Worm (Caenorhabditis elegans): Measurements from ENCODE around the gene C25F9.9.
A peak's percentile ranks its signal among the peaks of the same experiment; 100 is the strongest.

C25F9.9 gene

DNA sequence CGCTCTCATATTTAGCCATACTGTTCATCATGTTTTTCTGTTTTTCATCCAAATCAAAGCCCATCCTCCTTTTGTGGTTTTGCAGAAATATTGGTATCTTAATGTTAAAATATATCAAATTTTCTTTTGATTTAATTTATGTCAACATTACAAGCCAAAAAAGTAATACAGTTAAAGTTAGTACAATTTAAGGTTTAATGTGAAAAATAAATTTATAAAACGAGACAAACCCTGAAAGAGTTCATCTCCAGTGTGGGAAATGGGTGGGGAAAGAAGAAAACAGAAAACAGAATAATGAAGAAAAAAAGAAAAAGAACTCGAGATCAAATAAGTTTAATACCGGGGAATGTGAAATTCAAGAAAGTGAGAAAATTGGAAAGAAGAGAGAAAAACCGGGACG lies 32.4 kb downstream of the C25F9.9 start, which contains the start of gene M04C3.2:
Gene M04C3.2 (minus strand): TSS at position 101 of the 400 bp plus-strand sequence.
- no peak for TF ChIP-seq set-16 (GFP tag; IDR thresholded peaks at IDR 0.05)
- TF ChIP-seq nhr-28 (tag; optimal IDR thresholded peaks at IDR 0.05): no peak
- no peak for TF ChIP-seq ceh-20 (GFP tag; IDR thresholded peaks at IDR 0.05)
- TF ChIP-seq ctbp-1 (GFP tag; IDR thresholded peaks at IDR 0.05): no peak
- no peak for TF ChIP-seq nhr-25 (tag; optimal IDR thresholded peaks at IDR 0.05; ENCODE audit: borderline replicate concordance, insufficient read depth)
- TF ChIP-seq unc-39 (tag; optimal IDR thresholded peaks at IDR 0.05): no peak
- TF ChIP-seq hmg-1.1 (GFP tag; IDR thresholded peaks at IDR 0.05): no peak
- no peak for TF ChIP-seq dmd-9 (GFP tag; IDR thresholded peaks at IDR 0.05)
- no peak for TF ChIP-seq F44E2.7 (GFP tag; IDR thresholded peaks at IDR 0.05)
- no peak for TF ChIP-seq nhr-11 (tag; optimal IDR thresholded peaks at IDR 0.05)
- TF ChIP-seq unc-130 (GFP tag; optimal IDR thresholded peaks at IDR 0.05): no peak
- TF ChIP-seq snpc-1.2 (GFP tag; IDR thresholded peaks at IDR 0.05): no peak
- TF ChIP-seq saeg-2 (GFP tag; IDR thresholded peaks at IDR 0.05): no peak
- TF ChIP-seq pha-4 (GFP tag; IDR thresholded peaks at IDR 0.05): no peak
- TF ChIP-seq pha-4 (tag; optimal IDR thresholded peaks at IDR 0.05): no peak
- TF ChIP-seq F26F4.8 (GFP tag; conservative IDR thresholded peaks at IDR 0.05): no peak
- no peak for TF ChIP-seq lir-3 (tag; optimal IDR thresholded peaks at IDR 0.05)
- no peak for TF ChIP-seq lsy-2 (tag; optimal IDR thresholded peaks at IDR 0.05)

DNA sequence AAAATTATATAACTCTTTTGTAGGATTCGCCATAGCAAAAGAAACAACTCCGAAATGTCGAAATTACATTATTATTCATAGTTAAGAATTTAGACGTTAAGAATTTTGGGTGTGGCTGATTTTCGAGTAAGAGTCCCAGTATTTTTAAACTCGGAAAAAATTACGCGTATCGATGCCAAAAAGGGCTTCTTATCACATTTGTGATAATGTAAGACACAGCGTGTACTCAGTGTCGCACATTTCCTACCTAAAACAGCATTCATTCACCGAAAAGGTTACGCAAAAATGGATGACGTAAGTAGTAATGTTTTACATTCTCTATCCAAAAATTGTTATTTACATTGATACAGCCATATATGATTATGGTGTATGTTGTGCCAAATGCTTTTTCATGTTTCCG lies 33.1 kb downstream of the C25F9.9 start, which contains the start of gene M04C3.5:
Gene M04C3.5 (plus strand): TSS at position 190 of the 400 bp plus-strand sequence.
- TF ChIP-seq lin-13 (GFP tag; optimal IDR thresholded peaks at IDR 0.05): no peak
- TF ChIP-seq mxl-2 (GFP tag; conservative IDR thresholded peaks at IDR 0.05): no peak
- TF ChIP-seq hlh-11 (tag; optimal IDR thresholded peaks at IDR 0.05): peak; percentile 26
- TF ChIP-seq lin-39 (tag; optimal IDR thresholded peaks at IDR 0.05): no peak
- TF ChIP-seq ceh-20 (GFP tag; IDR thresholded peaks at IDR 0.05): no peak
- TF ChIP-seq ceh-44 (GFP tag; IDR thresholded peaks at IDR 0.05): no peak
- TF ChIP-seq unc-62 (GFP tag; optimal IDR thresholded peaks at IDR 0.05 in 1 of 2): peak in 1 of 2 experiments; percentile 67
- TF ChIP-seq unc-62 (tag; optimal IDR thresholded peaks at IDR 0.05): no peak
- TF ChIP-seq F49E8.2 (tag; optimal IDR thresholded peaks at IDR 0.05; ENCODE audit: borderline replicate concordance): no peak
- no peak for TF ChIP-seq mxl-3 (GFP tag; optimal IDR thresholded peaks at IDR 0.05)
- peak; percentile 48 for TF ChIP-seq aha-1 (tag)
- TF ChIP-seq nhr-42 (GFP tag; IDR thresholded peaks at IDR 0.05): no peak
- no peak for TF ChIP-seq mdt-29 (GFP tag; IDR thresholded peaks at IDR 0.05)
- no peak for TF ChIP-seq lin-38 (GFP tag; IDR thresholded peaks at IDR 0.05)
- TF ChIP-seq hlh-30 (tag; optimal IDR thresholded peaks at IDR 0.05; ENCODE audit: insufficient read depth): no peak
- TF ChIP-seq pqm-1 (tag; optimal IDR thresholded peaks at IDR 0.05): peak; percentile 55
- TF ChIP-seq dmd-6 (GFP tag; IDR thresholded peaks at IDR 0.05): peak; percentile 61
- no peak for TF ChIP-seq ztf-7 (tag; optimal IDR thresholded peaks at IDR 0.05)
- no peak for TF ChIP-seq snpc-4 (tag; optimal IDR thresholded peaks at IDR 0.05)
- TF ChIP-seq daf-16 (GFP tag; optimal IDR thresholded peaks at IDR 0.05): no peak
- peak; percentile 35 for TF ChIP-seq daf-16 (tag; optimal IDR thresholded peaks at IDR 0.05)
- no peak for TF ChIP-seq saeg-2 (GFP tag; IDR thresholded peaks at IDR 0.05)
- no peak for TF ChIP-seq hif-1 (tag; optimal IDR thresholded peaks at IDR 0.05)
- TF ChIP-seq tra-1 (GFP tag; IDR thresholded peaks at IDR 0.05): no peak
- no peak for TF ChIP-seq lin-1 (GFP tag; IDR thresholded peaks at IDR 0.05)
- no peak for TF ChIP-seq egl-27 (tag; optimal IDR thresholded peaks at IDR 0.05)
- peak; percentile 23 for TF ChIP-seq nhr-28 (tag; optimal IDR thresholded peaks at IDR 0.05)
- TF ChIP-seq skn-1 (tag; optimal IDR thresholded peaks at IDR 0.05): no peak
- TF ChIP-seq T26A8.4 (GFP tag; IDR thresholded peaks at IDR 0.05): no peak
